Worm (Caenorhabditis elegans): ENCODE results near the gene W01H2.2.

DNA sequence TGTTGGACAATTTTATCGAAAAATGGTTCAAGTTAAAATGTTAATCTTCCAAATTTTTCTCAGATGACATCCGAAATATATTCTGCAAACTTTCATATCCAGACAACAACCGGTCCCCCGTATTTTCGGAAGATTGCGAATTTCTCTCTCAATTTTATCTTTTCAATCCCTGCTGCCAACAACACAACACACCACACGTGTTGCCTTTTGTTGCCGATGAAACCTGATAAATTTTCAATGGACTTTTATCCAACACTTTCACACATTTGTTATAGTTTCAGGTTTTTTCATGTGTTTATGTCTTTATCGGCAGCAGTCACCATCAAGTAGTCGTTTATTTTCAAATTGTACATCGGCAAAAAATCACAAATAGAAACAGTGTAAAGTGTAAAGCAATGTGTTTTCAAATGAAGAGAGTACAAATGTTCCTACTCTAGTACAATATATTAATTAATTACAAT lies 28.0 kb upstream of the W01H2.2 start:
- TF ChIP-seq snpc-4 (GFP tag; optimal IDR thresholded peaks at IDR 0.05) (no peak), snpc-4 (tag; optimal IDR thresholded peaks at IDR 0.05) (no peak), snpc-3.4 (tag; optimal IDR thresholded peaks at IDR 0.05) (no peak), lin-40 (tag; optimal IDR thresholded peaks at IDR 0.05) (peak; percentile 40), fkh-3 (tag; optimal IDR thresholded peaks at IDR 0.05) (no peak), snpc-1.3 (tag; optimal IDR thresholded peaks at IDR 0.05; ENCODE audit: insufficient read depth) (no peak), ekl-4 (GFP tag; IDR thresholded peaks at IDR 0.05) (0 out of 2 replicates have a peak, but pooled peaks have one; percentile 30), ccch-3 (GFP tag; optimal IDR thresholded peaks at IDR 0.05) (no peak)
